Fruit fly (Drosophila melanogaster) whole organism, wandering third instar larva: ENCODE measurements around the gene CG5535.

ENCODE experiments used
- Abd-B ChIP-seq: fragments of >200 bp; optimal IDR thresholded peaks from 2 replicates; lab custom pipeline; 2017; ENCODE audit warnings: missing biosample characterization, missing genetic modification characterization
- CG32264 ChIP-seq: fragments of 200-800 bp; sonication (Bioruptor generic); optimal IDR thresholded peaks from 2 replicates; lab custom pipeline; 2016; ENCODE audit warnings: missing biosample characterization, missing genetic modification characterization
- CrebA ChIP-seq: fragments of 200-800 bp; sonication (Bioruptor generic); optimal IDR thresholded peaks from 2 replicates; lab custom pipeline; 2016; ENCODE audit warnings: missing biosample characterization, mild to moderate bottlenecking, missing genetic modification characterization, borderline replicate concordance
- Dif ChIP-seq: fragments of 200-275, 200-300 bp; sonication (Bioruptor generic); optimal IDR thresholded peaks from 2 replicates; lab custom pipeline; 2018; ENCODE audit warnings: missing biosample characterization, missing genetic modification characterization; ENCODE audit not compliant: partially characterized antibody
- HLH106 ChIP-seq: fragments of 200-800 bp; optimal IDR thresholded peaks from 3 replicates; lab custom pipeline; 2019; ENCODE audit warnings: missing biosample characterization, mild to moderate bottlenecking, missing genetic modification characterization, moderate library complexity
- Hnf4 ChIP-seq: fragments of 200-800 bp; sonication (Bioruptor generic); optimal IDR thresholded peaks from 2 replicates; lab custom pipeline; 2016; ENCODE audit warnings: missing biosample characterization, mild to moderate bottlenecking, missing genetic modification characterization
- Hr78 ChIP-seq: fragments of >200 bp; optimal IDR thresholded peaks from 2 replicates; lab custom pipeline; 2017; ENCODE audit warnings: missing biosample characterization, missing genetic modification characterization
- Hr83 ChIP-seq: fragments of 200-300 bp; sonication (Bioruptor generic); optimal IDR thresholded peaks from 2 replicates; lab custom pipeline; 2016; ENCODE audit warnings: missing biosample characterization, mild to moderate bottlenecking, missing genetic modification characterization, moderate library complexity; ENCODE audit not compliant: poor library complexity, severe bottlenecking
- Mio ChIP-seq: sonication (Bioruptor generic); optimal IDR thresholded peaks from 2 replicates; lab custom pipeline; 2016; ENCODE audit warnings: missing biosample characterization, missing genetic modification characterization
- Myc ChIP-seq: fragments of >200 bp; optimal IDR thresholded peaks from 2 replicates; lab custom pipeline; 2017
- N ChIP-seq: fragments of >200 bp; optimal IDR thresholded peaks from 2 replicates; lab custom pipeline; 2018; ENCODE audit warnings: missing biosample characterization, missing external identifiers, missing genetic modification characterization
- OdsH ChIP-seq: fragments of 200-800 bp; sonication (Bioruptor generic); optimal IDR thresholded peaks from 2 replicates; lab custom pipeline; 2016; ENCODE audit warnings: missing biosample characterization, mild to moderate bottlenecking, missing genetic modification characterization
- Rel ChIP-seq, 2 experiments: fragments of 200-800 bp; sonication (Bioruptor generic) in 1 of 2; optimal IDR thresholded peaks; 2 replicates in 1 of 2; 3 replicates in 1 of 2; lab custom pipeline; 2016 to 2019; ENCODE audit warnings: mild to moderate bottlenecking in 2 of 2, missing biosample characterization in 2 of 2, missing genetic modification characterization in 2 of 2, moderate library complexity in 1 of 2
- Vsx2 ChIP-seq: fragments of 200-300, 225-300 bp; sonication (Bioruptor generic); optimal IDR thresholded peaks from 2 replicates; lab custom pipeline; 2018; ENCODE audit warnings: missing biosample characterization, missing genetic modification characterization; ENCODE audit not compliant: partially characterized antibody
- br ChIP-seq: fragments of 200-800 bp; sonication (Bioruptor generic); optimal IDR thresholded peaks from 2 replicates; lab custom pipeline; 2016; ENCODE audit warnings: missing biosample characterization, missing genetic modification characterization
- brk ChIP-seq: fragments of 200-800 bp; sonication (Bioruptor generic); optimal IDR thresholded peaks from 2 replicates; lab custom pipeline; 2016; ENCODE audit warnings: missing biosample characterization, mild to moderate bottlenecking, missing genetic modification characterization
- dl ChIP-seq, 2 experiments: fragments of 175-275, 200-275 bp in 1 of 2; fragments of 200-275 bp in 1 of 2; sonication (Bioruptor generic); optimal IDR thresholded peaks; lab custom pipeline; 2018; ENCODE audit warnings: mild to moderate bottlenecking in 2 of 2, missing biosample characterization in 2 of 2, missing genetic modification characterization in 2 of 2, moderate library complexity in 2 of 2; ENCODE audit not compliant: partially characterized antibody in 2 of 2, insufficient read depth in 1 of 2
- dmrt93B ChIP-seq: fragments of 200-800 bp; sonication (Bioruptor generic); optimal IDR thresholded peaks from 2 replicates; lab custom pipeline; 2018; ENCODE audit warnings: missing biosample characterization, mild to moderate bottlenecking, missing genetic modification characterization
- dsf ChIP-seq: sonication (Bioruptor generic); optimal IDR thresholded peaks from 2 replicates; lab custom pipeline; 2016; ENCODE audit warnings: missing biosample characterization, missing genetic modification characterization, borderline replicate concordance
- ey ChIP-seq: fragments of 200-800 bp; sonication (Bioruptor generic); optimal IDR thresholded peaks from 2 replicates; lab custom pipeline; 2016; ENCODE audit warnings: missing biosample characterization, missing genetic modification characterization
- foxo ChIP-seq, 2 experiments: fragments of 200-800 bp; sonication (Bioruptor generic); optimal IDR thresholded peaks; 2 replicates in 1 of 2; 3 replicates in 1 of 2; lab custom pipeline; 2016 to 2017; ENCODE audit warnings: missing biosample characterization in 2 of 2, missing genetic modification characterization in 2 of 2
- fru ChIP-seq: fragments of 200-800 bp; sonication (Bioruptor generic); optimal IDR thresholded peaks from 3 replicates; lab custom pipeline; 2016; ENCODE audit warnings: missing biosample characterization, mild to moderate bottlenecking, missing genetic modification characterization
- h ChIP-seq: fragments of 200-800 bp; sonication (Bioruptor generic); optimal IDR thresholded peaks from 3 replicates; lab custom pipeline; 2016; ENCODE audit warnings: missing biosample characterization, mild to moderate bottlenecking, missing genetic modification characterization
- jim ChIP-seq: fragments of 175-275, 200-325 bp; sonication (Bioruptor generic); optimal IDR thresholded peaks from 2 replicates; lab custom pipeline; 2016; ENCODE audit warnings: missing biosample characterization, mild to moderate bottlenecking, missing genetic modification characterization
- lola ChIP-seq: fragments of >200 bp; optimal IDR thresholded peaks from 2 replicates; lab custom pipeline; 2017; ENCODE audit warnings: missing biosample characterization, missing genetic modification characterization
- pan ChIP-seq: fragments of >200 bp; optimal IDR thresholded peaks from 2 replicates; lab custom pipeline; 2017
- psq ChIP-seq: fragments of 200-800 bp; sonication (Bioruptor generic); optimal IDR thresholded peaks from 3 replicates; lab custom pipeline; 2017; ENCODE audit warnings: missing biosample characterization, mild to moderate bottlenecking, missing genetic modification characterization, moderate library complexity
- sage ChIP-seq: fragments of 200-800 bp; sonication (Bioruptor generic); optimal IDR thresholded peaks from 2 replicates; lab custom pipeline; 2016; ENCODE audit warnings: missing biosample characterization, mild to moderate bottlenecking, missing genetic modification characterization
- sv ChIP-seq: fragments of 200-800 bp; sonication (Bioruptor generic); optimal IDR thresholded peaks from 3 replicates; lab custom pipeline; 2016; ENCODE audit warnings: missing biosample characterization, missing genetic modification characterization
- woc ChIP-seq: sonication (Bioruptor generic); optimal IDR thresholded peaks from 2 replicates; lab custom pipeline; 2016; ENCODE audit warnings: missing biosample characterization, mild to moderate bottlenecking, missing genetic modification characterization

CG5535 gene

dm6 chr3L:17898606-17899005 is 42.0 kb upstream of the CG5535 start:
- TF ChIP-seq Vsx2 (GFP tag; lab: Kevin White, UChicago) (peak; percentile 6), pan (lab: Kevin White, UChicago) (no peak), Hnf4 (no peak), N (GFP tag; lab: Kevin White, UChicago) (peak; percentile 61), brk (peak; percentile 19), ey (GFP tag; lab: Kevin White, UChicago) (no peak), Hr83 (GFP tag; lab: Kevin White, UChicago) (peak; percentile 8), Mio (GFP tag; lab: Kevin White, UChicago) (no peak), h (no peak), Myc (lab: Kevin White, UChicago) (peak; percentile 72), dmrt93B (GFP tag; lab: Kevin White, UChicago) (no peak), Hr78 (GFP tag; lab: Kevin White, UChicago) (no peak), CG32264 (GFP tag; lab: Kevin White, UChicago) (no peak), Rel (GFP tag; optimal IDR thresholded peaks at IDR 0.05; lab: Kevin White, UChicago) (no peak), Rel (tag; optimal IDR thresholded peaks at IDR 0.05; lab: Kevin White, UChicago) (no peak), sv (GFP tag; lab: Kevin White, UChicago) (no peak)

dm6 chr3L:17895815-17896275 is 39.3 kb upstream of the CG5535 start, which contains the start of gene Tsp74F:
Tsp74F (minus strand) TSS chr3L:17895862.
- peak; percentile 30 for TF ChIP-seq Dif (GFP tag; lab: Kevin White, UChicago)
- peak; percentile 59 for TF ChIP-seq Vsx2 (GFP tag; lab: Kevin White, UChicago)
- TF ChIP-seq psq: peak; percentile 56
- TF ChIP-seq OdsH (GFP tag; lab: Kevin White, UChicago): no peak
- TF ChIP-seq dl (GFP tag; optimal IDR thresholded peaks at IDR 0.05; lab: Kevin White, UChicago; ENCODE audit: insufficient read depth in 1 of 2, partially characterized antibody in 2 of 2): peak in 1 of 2 experiments; percentile 10
- TF ChIP-seq jim (GFP tag; lab: Kevin White, UChicago): no peak

- TF ChIP-seq Abd-B (GFP tag; lab: Kevin White, UChicago) (no peak), Vsx2 (GFP tag; lab: Kevin White, UChicago) (peak; percentile 15), woc (no peak), foxo (GFP tag; optimal IDR thresholded peaks at IDR 0.05; lab: Kevin White, UChicago) (no peak)
Measured at dm6 chr3L:17893660-17894059, 37.1 kb upstream of the CG5535 start.

dm6 chr3L:17887393-17887792 is 30.8 kb upstream of the CG5535 start, which contains the start of gene CG7402:
CG7402 (plus strand) TSS chr3L:17887705.
- TF ChIP-seq CrebA (GFP tag; lab: Kevin White, UChicago) (no peak), dsf (GFP tag; lab: Kevin White, UChicago) (no peak), jim (GFP tag; lab: Kevin White, UChicago) (no peak), h (no peak), Mio (GFP tag; lab: Kevin White, UChicago) (no peak), sage (GFP tag; lab: Kevin White, UChicago) (no peak), br (GFP tag; lab: Kevin White, UChicago) (no peak), Abd-B (GFP tag; lab: Kevin White, UChicago) (no peak), Hr78 (GFP tag; lab: Kevin White, UChicago) (no peak), lola (no peak), fru (GFP tag; lab: Kevin White, UChicago) (no peak), Hr83 (GFP tag; lab: Kevin White, UChicago) (no peak), sv (GFP tag; lab: Kevin White, UChicago) (no peak), dmrt93B (GFP tag; lab: Kevin White, UChicago) (no peak), OdsH (GFP tag; lab: Kevin White, UChicago) (no peak), HLH106 (no peak), Dif (GFP tag; lab: Kevin White, UChicago) (no peak), N (GFP tag; lab: Kevin White, UChicago) (no peak), pan (lab: Kevin White, UChicago) (no peak), ey (GFP tag; lab: Kevin White, UChicago) (no peak)
- TF ChIP-seq, all 38 proteins: peak for 0
